Worm (Caenorhabditis elegans) whole organism, young adult: Measurements from ENCODE around the gene Y37E11B.6.

ENCODE experiments used
- K11D2.4 ChIP-seq: fragments of 200-800 bp; sonication (Bioruptor generic); IDR thresholded peaks from 2 replicates; pipeline ENCODE4 v1.3.6; 2022; ENCODE audit warnings: missing genetic modification reagents, missing genetic modification characterization, missing compliant biosample characterization
- T07F8.4 ChIP-seq: sonication (generic microtip); optimal IDR thresholded peaks from 2 replicates; lab custom pipeline; 2016; ENCODE audit warnings: mild to moderate bottlenecking, missing genetic modification characterization, moderate library complexity, missing compliant biosample characterization
- T26A5.8 ChIP-seq: sonication (generic microtip); optimal IDR thresholded peaks from 2 replicates; lab custom pipeline; 2016; ENCODE audit warnings: missing genetic modification characterization, missing compliant biosample characterization
- Y53F4B.3 ChIP-seq: fragments of 200-800 bp; sonication (Bioruptor generic); IDR thresholded peaks from 2 replicates; pipeline ENCODE4 v1.3.6; 2022; ENCODE audit warnings: missing genetic modification reagents, missing genetic modification characterization, missing compliant biosample characterization
- aptf-2 ChIP-seq: fragments of 200-800 bp; sonication (Bioruptor generic); conservative IDR thresholded peaks from 2 replicates; pipeline ENCODE4 v1.3.6; 2022; ENCODE audit warnings: missing genetic modification reagents, missing genetic modification characterization, missing compliant biosample characterization
- atf-7 ChIP-seq: sonication (generic microtip); optimal IDR thresholded peaks from 2 replicates; lab custom pipeline; 2017; ENCODE audit warnings: mild to moderate bottlenecking, missing genetic modification characterization, missing compliant biosample characterization
- attf-3 ChIP-seq: fragments of 200-800 bp; sonication (Bioruptor generic); conservative IDR thresholded peaks from 2 replicates; pipeline ENCODE4 v1.3.6; 2022; ENCODE audit warnings: missing genetic modification reagents, missing genetic modification characterization, missing compliant biosample characterization
- attf-6 ChIP-seq: fragments of 200-800 bp; sonication (Bioruptor generic); IDR thresholded peaks from 2 replicates; pipeline ENCODE4 v1.3.6; 2022; ENCODE audit warnings: missing genetic modification reagents, missing genetic modification characterization, missing compliant biosample characterization
- ceh-79 ChIP-seq: sonication (generic microtip); optimal IDR thresholded peaks from 2 replicates; lab custom pipeline; 2017; ENCODE audit warnings: mild to moderate bottlenecking, missing genetic modification characterization, missing compliant biosample characterization
- chd-7 ChIP-seq: sonication (generic microtip); optimal IDR thresholded peaks from 2 replicates; lab custom pipeline; 2016; ENCODE audit warnings: mild to moderate bottlenecking, missing genetic modification characterization, moderate library complexity, missing compliant biosample characterization
- egl-44 ChIP-seq: fragments of 200-800 bp; sonication (Bioruptor generic); IDR thresholded peaks from 2 replicates; pipeline ENCODE4 v1.3.6; 2022; ENCODE audit warnings: missing genetic modification reagents, missing genetic modification characterization, missing compliant biosample characterization
- egrh-3 ChIP-seq: fragments of 200-800 bp; sonication (Bioruptor generic); IDR thresholded peaks from 2 replicates; pipeline ENCODE4 v1.3.6; 2022; ENCODE audit warnings: missing genetic modification reagents, missing genetic modification characterization, missing compliant biosample characterization
- fkh-3 ChIP-seq: sonication (generic microtip); optimal IDR thresholded peaks from 2 replicates; lab custom pipeline; 2016; ENCODE audit warnings: mild to moderate bottlenecking, missing genetic modification characterization, missing compliant biosample characterization
- lin-26 ChIP-seq: fragments of 200-800 bp; sonication (Bioruptor generic); IDR thresholded peaks from 2 replicates; pipeline ENCODE4 v1.3.6; 2022; ENCODE audit warnings: missing genetic modification reagents, missing genetic modification characterization, missing compliant biosample characterization
- madf-6 ChIP-seq: fragments of 200-800 bp; sonication (Bioruptor generic); IDR thresholded peaks from 2 replicates; pipeline ENCODE4 v1.3.6; 2022; ENCODE audit warnings: missing genetic modification reagents, missing genetic modification characterization, missing compliant biosample characterization
- mcd-1 ChIP-seq: fragments of 200-800 bp; sonication (Bioruptor generic); IDR thresholded peaks from 2 replicates; pipeline ENCODE4 v1.3.6; 2022; ENCODE audit warnings: missing genetic modification reagents, missing genetic modification characterization, missing compliant biosample characterization
- mes-4 ChIP-seq: sonication (generic microtip); optimal IDR thresholded peaks from 2 replicates; lab custom pipeline; 2016; ENCODE audit warnings: missing genotype, missing genetic modification characterization, missing compliant biosample characterization
- nfyb-1 ChIP-seq: fragments of 200-800 bp; sonication (Bioruptor generic); IDR thresholded peaks from 2 replicates; pipeline ENCODE4 v1.3.6; 2022; ENCODE audit warnings: missing genetic modification reagents, missing genetic modification characterization, missing compliant biosample characterization
- nhr-120 ChIP-seq: fragments of 200-800 bp; sonication (Bioruptor generic); IDR thresholded peaks from 2 replicates; pipeline ENCODE4 v1.3.6; 2022; ENCODE audit warnings: missing genetic modification characterization, missing compliant biosample characterization
- nhr-27 ChIP-seq: fragments of 200-800 bp; sonication (Bioruptor generic); optimal IDR thresholded peaks from 2 replicates; lab custom pipeline; 2018; ENCODE audit warnings: mild to moderate bottlenecking, missing genetic modification characterization, moderate library complexity, missing compliant biosample characterization
- rpc-1 ChIP-seq, 2 experiments: fragments of 150-350 bp in 1 of 2; sonication (generic microtip) in 1 of 2; optimal IDR thresholded peaks; 2 replicates each; lab custom pipeline; 2014 to 2018; ENCODE audit warnings: missing biosample characterization in 1 of 2, missing genetic modification characterization in 1 of 2, missing genetic modification reagents in 1 of 2, missing genotype in 1 of 2
- snpc-4 ChIP-seq, 5 experiments: fragments of 150-350 bp in 1 of 5; sonication (generic microtip) in 4 of 5; optimal IDR thresholded peaks; 2 replicates each; lab custom pipeline; 2014 to 2018; ENCODE audit warnings: missing genetic modification characterization in 5 of 5, missing biosample characterization in 3 of 5, antibody characterized with exemption in 2 of 5, mild to moderate bottlenecking in 2 of 5, missing compliant biosample characterization in 2 of 5, missing genotype in 2 of 5, moderate library complexity in 2 of 5, missing genetic modification reagents in 1 of 5
- tbx-9 ChIP-seq: sonication (generic microtip); optimal IDR thresholded peaks from 2 replicates; lab custom pipeline; 2016; ENCODE audit warnings: borderline replicate concordance, missing genetic modification characterization, inconsistent platforms, missing compliant biosample characterization
- tlf-1 ChIP-seq: fragments of 200-800 bp; sonication (Bioruptor generic); optimal IDR thresholded peaks from 2 replicates; lab custom pipeline; 2018; ENCODE audit warnings: mild to moderate bottlenecking, missing genetic modification characterization, missing compliant biosample characterization
- zfh-2 ChIP-seq: fragments of 200-800 bp; sonication (Bioruptor generic); conservative IDR thresholded peaks from 2 replicates; pipeline ENCODE4 v1.3.6; 2022; ENCODE audit warnings: missing genetic modification reagents, missing genetic modification characterization, missing compliant biosample characterization
- ztf-18 ChIP-seq: sonication (generic microtip); optimal IDR thresholded peaks from 2 replicates; lab custom pipeline; 2016; ENCODE audit warnings: missing genotype, mild to moderate bottlenecking, missing genetic modification characterization, missing compliant biosample characterization
- ztf-22 ChIP-seq: fragments of 200-800 bp; sonication (Bioruptor generic); optimal IDR thresholded peaks from 2 replicates; lab custom pipeline; 2018; ENCODE audit warnings: mild to moderate bottlenecking, missing genetic modification characterization, moderate library complexity, missing compliant biosample characterization

The Y37E11B.6 gene

ce11 chrIV:3628896-3629641, 30.0 kb upstream of the Y37E11B.6 start:
- TF ChIP-seq Y53F4B.3 (GFP tag; lab: Robert Waterston, UW), result no peak
- TF ChIP-seq tbx-9, result no peak
- peak; percentile 86 for TF ChIP-seq zfh-2 (GFP tag; lab: Robert Waterston, UW)
- no peak for TF ChIP-seq snpc-4 (GFP tag; optimal IDR thresholded peaks at IDR 0.05; lab: Kevin White, UChicago)
- no peak for TF ChIP-seq snpc-4 (tag; optimal IDR thresholded peaks at IDR 0.05; lab: Kevin White, UChicago)
- peak; percentile 81; the same call in 1 of the 2 replicates for TF ChIP-seq egrh-3 (GFP tag; lab: Robert Waterston, UW)

DNA sequence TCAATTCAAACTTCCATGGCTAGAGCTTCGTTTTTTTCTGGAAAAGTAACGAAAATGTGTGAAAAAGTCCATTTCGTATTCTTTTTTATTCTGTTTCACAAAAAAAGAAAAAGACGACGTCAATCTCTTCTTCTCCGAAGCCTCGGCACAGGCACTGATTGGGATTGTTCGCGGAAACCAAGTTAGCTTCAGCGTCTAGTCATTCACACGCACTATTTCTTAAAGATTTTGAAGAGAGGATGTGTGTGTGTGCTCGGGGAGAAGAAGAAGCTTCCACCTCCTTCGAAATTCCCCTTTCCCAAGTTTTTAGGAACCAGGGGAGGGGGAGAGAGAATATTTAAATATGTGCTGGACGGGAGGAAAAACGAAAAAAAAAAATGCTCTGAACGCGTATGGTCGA, 27.3 kb upstream of the Y37E11B.6 start:
- TF ChIP-seq mcd-1 (GFP tag; lab: Robert Waterston, UW) (no peak), fkh-3 (no peak), ztf-22 (no peak), zfh-2 (GFP tag; lab: Robert Waterston, UW) (no peak), T07F8.4 (tag; lab: Kevin White, UChicago) (no peak), nhr-120 (GFP tag; lab: Robert Waterston, UW) (no peak), lin-26 (GFP tag; lab: Robert Waterston, UW) (no peak), ztf-18 (tag; lab: Kevin White, UChicago) (no peak), K11D2.4 (no peak), tlf-1 (GFP tag; lab: Kevin White, UChicago) (no peak), nfyb-1 (GFP tag; lab: Robert Waterston, UW) (no peak), T26A5.8 (tag; lab: Kevin White, UChicago) (no peak), rpc-1 (optimal IDR thresholded peaks at IDR 0.05; lab: Kevin White, UChicago) (no peak), rpc-1 (tag; optimal IDR thresholded peaks at IDR 0.05; lab: Kevin White, UChicago) (no peak), ceh-79 (tag; lab: Kevin White, UChicago) (no peak), atf-7 (tag; lab: Kevin White, UChicago) (no peak)

DNA sequence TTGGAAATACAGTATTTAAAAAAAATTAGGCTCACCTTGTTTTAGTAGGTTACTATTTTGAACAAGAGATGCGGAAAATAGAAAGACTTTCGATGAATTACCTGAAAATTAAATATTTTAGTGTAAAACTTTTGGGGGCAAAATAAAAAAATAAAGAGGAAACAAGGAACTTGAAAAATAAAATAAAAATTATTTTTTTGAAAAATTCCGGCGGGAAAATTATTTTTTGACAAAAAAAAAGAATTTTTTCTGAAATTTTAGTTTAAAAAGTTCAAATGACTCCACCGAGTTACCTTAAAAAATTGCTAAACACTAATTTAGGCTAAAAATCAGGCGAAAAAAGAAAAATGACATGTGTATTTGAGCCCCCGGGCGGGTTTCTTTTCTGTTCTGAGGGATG, 25.5 kb upstream of the Y37E11B.6 start, which contains the start of the genes cha-1 and unc-17:
Gene cha-1 (minus strand): TSS at position 101 of the 400 bp plus-strand sequence.
Gene unc-17 (minus strand): TSS at position 103 of the 400 bp plus-strand sequence.
- TF ChIP-seq attf-6 (no peak), nhr-27 (tag; lab: Kevin White, UChicago) (no peak), aptf-2 (GFP tag; lab: Robert Waterston, UW) (no peak)

DNA sequence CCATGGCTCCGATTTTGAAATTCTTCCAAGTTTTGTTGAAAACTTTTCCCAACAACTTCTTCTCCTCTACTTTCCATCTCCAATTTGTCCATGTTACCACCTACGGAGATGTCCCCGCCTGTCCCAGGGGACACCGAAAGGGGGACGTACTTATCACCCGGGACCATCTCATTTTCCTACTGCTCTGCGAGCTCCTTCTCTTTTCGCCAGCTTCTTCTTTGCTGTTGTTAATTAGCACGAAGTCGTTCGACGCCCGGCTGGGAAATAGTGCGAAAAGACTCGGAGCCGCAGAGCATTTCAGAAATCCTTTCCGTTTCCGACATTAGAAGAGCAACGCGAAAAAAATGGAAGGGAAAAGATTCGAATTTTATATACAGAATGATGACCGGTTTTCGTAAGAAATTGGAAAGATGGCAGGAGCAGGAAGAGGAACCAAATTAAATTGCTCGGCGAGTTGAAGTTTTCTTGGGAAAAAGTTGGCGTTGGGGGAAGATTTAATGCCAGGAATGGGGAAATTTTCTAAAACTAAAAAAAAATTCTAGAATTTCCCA, 22.8 kb upstream of the Y37E11B.6 start:
- TF ChIP-seq zfh-2 (GFP tag; lab: Robert Waterston, UW) (0 out of 2 replicates have a peak, but pooled peaks have one; percentile 11), egl-44 (GFP tag; lab: Robert Waterston, UW) (no peak), attf-3 (GFP tag; lab: Robert Waterston, UW) (no peak)

- TF ChIP-seq chd-7 (tag; lab: Kevin White, UChicago) (no peak), mes-4 (tag; lab: Kevin White, UChicago) (no peak), madf-6 (GFP tag; lab: Robert Waterston, UW) (0 out of 2 replicates have a peak, but pooled peaks have one; percentile 27)
Observed at ce11 chrIV:3618719-3619118, 19.6 kb upstream of the Y37E11B.6 start.
